Fruit fly (Drosophila melanogaster): Measurements from ENCODE around the gene CG43400.

Gene CG43400

dm6 chr2L:8534118-8534514, 43.6 kb downstream of the CG43400 start:
- TF ChIP-seq kay (GFP tag; ENCODE audit: borderline replicate concordance): peak; percentile 70
- TF ChIP-seq bab1 (GFP tag; optimal IDR thresholded peaks at IDR 0.05): no peak

DNA sequence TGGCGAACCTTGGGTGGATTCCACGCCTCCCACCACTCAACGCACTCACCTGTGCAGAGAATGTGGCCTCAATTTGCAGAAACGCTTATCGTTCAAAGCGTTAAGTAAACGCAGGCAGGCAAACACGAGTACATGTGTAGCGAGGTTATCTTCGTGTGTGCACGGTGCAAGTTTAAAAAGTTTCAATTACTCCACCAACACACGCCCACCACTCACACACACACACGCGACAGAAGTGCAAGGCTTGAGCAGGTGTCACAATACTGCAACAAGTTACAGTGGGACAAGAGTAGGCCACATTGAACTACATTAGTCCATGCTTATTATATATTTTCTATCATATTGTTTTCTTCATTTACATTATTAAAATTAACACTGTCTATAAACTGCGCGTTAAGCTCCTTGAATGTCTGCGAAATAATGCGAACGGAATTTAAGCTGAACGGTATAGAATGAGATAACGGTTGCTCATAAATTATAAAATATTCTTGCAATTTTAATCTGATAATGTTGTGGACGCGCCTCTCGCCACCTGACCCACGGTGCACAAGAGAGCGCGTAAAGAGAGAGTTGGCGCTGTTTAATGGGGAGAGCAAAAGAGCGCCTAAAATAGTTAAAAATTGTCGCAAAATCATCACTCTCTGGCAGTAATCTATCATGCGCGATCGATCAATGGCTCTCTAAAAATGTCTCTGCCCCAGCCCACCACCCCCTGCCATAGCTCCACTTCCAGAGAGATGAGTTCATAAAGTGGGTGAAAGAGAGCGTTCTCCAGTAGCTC, 44.2 kb downstream of the CG43400 start:
- TF ChIP-seq ovo (GFP tag; optimal IDR thresholded peaks at IDR 0.05) (peak; percentile 84), CG7101 (tag; optimal IDR thresholded peaks at IDR 0.05) (peak; percentile 96), CG14711 (tag; optimal IDR thresholded peaks at IDR 0.05) (peak; percentile 86), CG1620 (GFP tag; optimal IDR thresholded peaks at IDR 0.05) (peak; percentile 89), Mnt (GFP tag; optimal IDR thresholded peaks at IDR 0.05) (peak; percentile 92), CG12768 (GFP tag; optimal IDR thresholded peaks at IDR 0.05) (peak; percentile 97), tj (GFP tag; optimal IDR thresholded peaks at IDR 0.05) (peak; percentile 84), CG7045 (GFP tag; optimal IDR thresholded peaks at IDR 0.05) (peak; percentile 88), bab1 (GFP tag; optimal IDR thresholded peaks at IDR 0.05) (peak; percentile 95), CG33017 (tag; optimal IDR thresholded peaks at IDR 0.05) (peak; percentile 96), toe (GFP tag; optimal IDR thresholded peaks at IDR 0.05) (peak; percentile 89), CG5204 (GFP tag; optimal IDR thresholded peaks at IDR 0.05) (peak; percentile 96), kay (GFP tag; ENCODE audit: borderline replicate concordance) (peak; percentile 82), pad (GFP tag; optimal IDR thresholded peaks at IDR 0.05) (peak; percentile 80), cnc (optimal IDR thresholded peaks at IDR 0.05) (peak in 1 of 2 experiments; percentile 17), CG11617 (GFP tag; optimal IDR thresholded peaks at IDR 0.05) (peak; percentile 94), cic (GFP tag; optimal IDR thresholded peaks at IDR 0.05) (peak; percentile 87), Hr96 (GFP tag; optimal IDR thresholded peaks at IDR 0.05) (peak; percentile 87), Clk (GFP tag; optimal IDR thresholded peaks at IDR 0.05) (peak; percentile 88), Crg-1 (GFP tag; optimal IDR thresholded peaks at IDR 0.05) (peak; percentile 93)

DNA sequence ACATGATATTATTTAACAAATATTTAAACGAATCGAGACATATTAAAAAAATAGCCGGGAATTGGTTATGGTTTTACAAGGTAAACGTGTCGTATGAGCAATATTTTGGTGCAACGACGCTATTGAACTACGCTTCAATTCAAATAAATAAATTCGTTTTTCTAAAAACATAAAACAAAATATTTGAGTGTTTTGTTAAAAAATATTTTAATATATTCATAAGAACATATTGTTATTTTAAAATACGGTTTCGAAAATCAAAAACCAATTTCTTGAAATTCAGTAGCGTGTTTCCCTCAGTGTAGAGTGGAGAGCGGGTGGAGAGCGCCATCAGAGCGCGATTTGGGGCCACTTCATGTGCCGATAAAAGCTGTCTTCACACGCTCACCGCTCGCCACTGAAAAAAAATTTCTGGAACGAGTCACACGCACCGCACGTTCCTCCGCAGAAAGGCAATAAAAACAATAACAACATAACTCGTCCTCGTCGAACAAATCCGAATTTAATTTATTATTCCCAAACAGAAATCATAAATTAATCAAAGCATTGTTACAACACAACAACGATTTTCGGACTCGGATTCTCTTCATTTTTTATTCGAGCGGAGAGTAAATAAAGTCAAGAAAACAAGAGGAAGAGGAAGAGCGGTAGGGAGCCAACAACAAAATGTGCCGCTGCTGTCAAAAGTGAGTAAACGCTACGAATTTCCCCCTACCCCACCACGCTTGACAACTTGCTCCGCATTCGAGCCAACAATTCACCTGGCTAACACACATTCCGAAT, 45.0 kb downstream of the CG43400 start:
- peak; percentile 40 for TF ChIP-seq Crg-1 (GFP tag; optimal IDR thresholded peaks at IDR 0.05)
- TF ChIP-seq pad (GFP tag; optimal IDR thresholded peaks at IDR 0.05): peak; percentile 71
- peak; percentile 94 for TF ChIP-seq CG11617 (GFP tag; optimal IDR thresholded peaks at IDR 0.05)
- peak; percentile 16 for TF ChIP-seq toe (GFP tag; optimal IDR thresholded peaks at IDR 0.05)
- TF ChIP-seq kay (GFP tag; ENCODE audit: borderline replicate concordance): peak; percentile 70
- TF ChIP-seq CG7101 (tag; optimal IDR thresholded peaks at IDR 0.05): peak; percentile 87
- TF ChIP-seq cnc (optimal IDR thresholded peaks at IDR 0.05): no peak
- TF ChIP-seq Clk (GFP tag; optimal IDR thresholded peaks at IDR 0.05): no peak
- peak; percentile 83 for TF ChIP-seq bab1 (GFP tag; optimal IDR thresholded peaks at IDR 0.05)
- no peak for TF ChIP-seq cic (GFP tag; optimal IDR thresholded peaks at IDR 0.05)
- TF ChIP-seq ovo (GFP tag; optimal IDR thresholded peaks at IDR 0.05): peak; percentile 59
- peak; percentile 81 for TF ChIP-seq CG14711 (tag; optimal IDR thresholded peaks at IDR 0.05)
- TF ChIP-seq tj (GFP tag; optimal IDR thresholded peaks at IDR 0.05): peak; percentile 36
- TF ChIP-seq CG7045 (GFP tag; optimal IDR thresholded peaks at IDR 0.05): peak; percentile 89
- TF ChIP-seq Mnt (GFP tag; optimal IDR thresholded peaks at IDR 0.05): no peak
- TF ChIP-seq CG1620 (GFP tag; optimal IDR thresholded peaks at IDR 0.05): peak; percentile 49
- peak; percentile 61 for TF ChIP-seq CG5204 (GFP tag; optimal IDR thresholded peaks at IDR 0.05)
- TF ChIP-seq Hr96 (GFP tag; optimal IDR thresholded peaks at IDR 0.05): peak; percentile 47
- peak; percentile 88 for TF ChIP-seq CG33017 (tag; optimal IDR thresholded peaks at IDR 0.05)
- peak; percentile 71 for TF ChIP-seq CG12768 (GFP tag; optimal IDR thresholded peaks at IDR 0.05)

- TF ChIP-seq kay (GFP tag; ENCODE audit: borderline replicate concordance) (peak; percentile 65), cic (GFP tag; optimal IDR thresholded peaks at IDR 0.05) (no peak)
Measured at dm6 chr2L:8538449-8539050, 48.0 kb downstream of the CG43400 start.
